Worm (Caenorhabditis elegans) whole organism, late embryonic: ENCODE data around the gene Y47D3B.12.

ENCODE experiments used
- K09A11.1 ChIP-seq: sonication (generic microtip); optimal IDR thresholded peaks from 2 replicates; lab custom pipeline; 2017; ENCODE audit warnings: antibody characterized with exemption, mild to moderate bottlenecking, missing genetic modification characterization, missing compliant biosample characterization; ENCODE audit not compliant: insufficient read depth
- T23F11.4 ChIP-seq: fragments of 200-800 bp; sonication (Bioruptor generic); optimal IDR thresholded peaks from 2 replicates; lab custom pipeline; 2018; ENCODE audit warnings: mild to moderate bottlenecking, missing genetic modification characterization, missing compliant biosample characterization
- ahr-1 ChIP-seq: sonication (generic microtip); optimal IDR thresholded peaks from 2 replicates; lab custom pipeline; 2016; ENCODE audit warnings: missing genetic modification characterization, missing compliant biosample characterization
- ceh-18 ChIP-seq: sonication (generic microtip); optimal IDR thresholded peaks from 2 replicates; lab custom pipeline; 2016; ENCODE audit warnings: missing genetic modification characterization, missing compliant biosample characterization
- ceh-2 ChIP-seq: sonication (generic microtip); optimal IDR thresholded peaks from 2 replicates; lab custom pipeline; 2016; ENCODE audit warnings: missing genotype, missing genetic modification characterization, missing compliant biosample characterization
- ceh-45 ChIP-seq: fragments of 200-800 bp; sonication (Bioruptor generic); IDR thresholded peaks from 2 replicates; pipeline ENCODE4 v1.3.6; 2022; ENCODE audit warnings: missing genetic modification reagents, missing genetic modification characterization, missing compliant biosample characterization
- ceh-6 ChIP-seq: fragments of 200-800 bp; sonication (Bioruptor generic); optimal IDR thresholded peaks from 2 replicates; lab custom pipeline; 2018; ENCODE audit warnings: mild to moderate bottlenecking, missing genetic modification characterization, missing compliant biosample characterization
- ceh-9 ChIP-seq: sonication (generic microtip); optimal IDR thresholded peaks from 2 replicates; lab custom pipeline; 2016; ENCODE audit warnings: mild to moderate bottlenecking, missing genetic modification characterization, inconsistent platforms, missing compliant biosample characterization
- che-1 ChIP-seq: sonication (generic microtip); optimal IDR thresholded peaks from 2 replicates; lab custom pipeline; 2016; ENCODE audit warnings: mild to moderate bottlenecking, missing genetic modification characterization, missing compliant biosample characterization
- dmd-4 ChIP-seq: sonication (generic microtip); optimal IDR thresholded peaks from 2 replicates; lab custom pipeline; 2016; ENCODE audit warnings: borderline replicate concordance, missing genetic modification characterization, missing compliant biosample characterization
- dve-1 ChIP-seq: sonication (generic microtip); optimal IDR thresholded peaks from 2 replicates; lab custom pipeline; 2017; ENCODE audit warnings: antibody characterized with exemption, mild to moderate bottlenecking, missing genetic modification characterization, missing compliant biosample characterization
- ets-4 ChIP-seq: sonication (generic microtip); optimal IDR thresholded peaks from 2 replicates; lab custom pipeline; 2016; ENCODE audit warnings: missing genetic modification characterization, missing compliant biosample characterization
- fax-1 ChIP-seq: sonication (generic microtip); optimal IDR thresholded peaks from 2 replicates; lab custom pipeline; 2016; ENCODE audit warnings: missing genotype, missing genetic modification characterization, missing compliant biosample characterization
- gmeb-2 ChIP-seq: sonication (generic microtip); optimal IDR thresholded peaks from 2 replicates; lab custom pipeline; 2016; ENCODE audit warnings: missing genetic modification characterization, inconsistent platforms, missing compliant biosample characterization
- hlh-13 ChIP-seq: fragments of 200-800 bp; sonication (Bioruptor generic); optimal IDR thresholded peaks from 2 replicates; lab custom pipeline; 2018; ENCODE audit warnings: mild to moderate bottlenecking, missing genetic modification characterization, missing compliant biosample characterization
- hlh-30 ChIP-seq: sonication (generic microtip); optimal IDR thresholded peaks from 2 replicates; lab custom pipeline; 2017; ENCODE audit warnings: antibody characterized with exemption, missing genetic modification characterization, missing compliant biosample characterization; ENCODE audit not compliant: insufficient read depth
- hlh-6 ChIP-seq: sonication (generic microtip); optimal IDR thresholded peaks from 2 replicates; lab custom pipeline; 2016; ENCODE audit warnings: missing genotype, missing genetic modification characterization, missing compliant biosample characterization
- hlh-8 ChIP-seq: sonication (generic microtip); optimal IDR thresholded peaks from 2 replicates; lab custom pipeline; 2016; ENCODE audit warnings: missing genotype, missing genetic modification characterization, missing compliant biosample characterization
- lim-6 ChIP-seq: sonication (generic microtip); optimal IDR thresholded peaks from 2 replicates; lab custom pipeline; 2016; ENCODE audit warnings: missing genetic modification characterization, missing compliant biosample characterization
- nfya-1 ChIP-seq: sonication (generic microtip); optimal IDR thresholded peaks from 2 replicates; lab custom pipeline; 2017; ENCODE audit warnings: missing genetic modification characterization, mild to moderate bottlenecking, missing compliant biosample characterization, antibody characterized with exemption, moderate library complexity
- nhr-11 ChIP-seq: fragments of 150-350 bp; optimal IDR thresholded peaks from 2 replicates; lab custom pipeline; 2014; ENCODE audit warnings: missing biosample characterization, missing genetic modification characterization
- nhr-232 ChIP-seq: sonication (generic microtip); optimal IDR thresholded peaks from 2 replicates; lab custom pipeline; 2016; ENCODE audit warnings: missing genetic modification characterization, missing compliant biosample characterization
- pat-9 ChIP-seq: fragments of 200-800 bp; sonication (Bioruptor generic); optimal IDR thresholded peaks from 2 replicates; lab custom pipeline; 2018; ENCODE audit warnings: mild to moderate bottlenecking, missing genetic modification characterization, moderate library complexity, missing compliant biosample characterization
- pax-1 ChIP-seq: fragments of 150-350 bp; optimal IDR thresholded peaks from 2 replicates; lab custom pipeline; 2014; ENCODE audit warnings: missing biosample characterization, missing genetic modification characterization
- pha-2 ChIP-seq: sonication (generic microtip); optimal IDR thresholded peaks from 2 replicates; lab custom pipeline; 2017; ENCODE audit warnings: mild to moderate bottlenecking, missing genetic modification characterization, missing compliant biosample characterization
- pha-4 ChIP-seq: fragments of 150-350 bp; optimal IDR thresholded peaks from 2 replicates; lab custom pipeline; 2018; ENCODE audit warnings: missing biosample characterization, missing genetic modification reagents, missing genetic modification characterization
- pros-1 ChIP-seq: fragments of 150-350 bp; optimal IDR thresholded peaks from 2 replicates; lab custom pipeline; 2014; ENCODE audit warnings: missing biosample characterization, missing genetic modification reagents, missing genetic modification characterization
- ref-2 ChIP-seq: sonication (generic microtip); optimal IDR thresholded peaks from 2 replicates; lab custom pipeline; 2016; ENCODE audit warnings: missing genetic modification characterization, missing compliant biosample characterization
- sox-2 ChIP-seq: fragments of 200-800 bp; sonication (Bioruptor generic); IDR thresholded peaks from 2 replicates; pipeline ENCODE4 v1.3.6; 2022; ENCODE audit warnings: missing genetic modification reagents, missing genetic modification characterization, missing compliant biosample characterization
- tbx-7 ChIP-seq: sonication (generic microtip); optimal IDR thresholded peaks from 2 replicates; lab custom pipeline; 2016; ENCODE audit warnings: missing genotype, missing genetic modification characterization, missing compliant biosample characterization
- ttx-3 ChIP-seq: sonication (generic microtip); optimal IDR thresholded peaks from 2 replicates; lab custom pipeline; 2016; ENCODE audit warnings: missing genetic modification reagents, missing genetic modification characterization, missing compliant biosample characterization
- unc-42 ChIP-seq: sonication (generic microtip); optimal IDR thresholded peaks from 2 replicates; lab custom pipeline; 2016; ENCODE audit warnings: missing genotype, missing genetic modification characterization, missing compliant biosample characterization
- unc-55 ChIP-seq: sonication (generic microtip); optimal IDR thresholded peaks from 2 replicates; lab custom pipeline; 2017; ENCODE audit warnings: missing biosample characterization, missing genetic modification reagents, missing genetic modification characterization
- unc-86 ChIP-seq: sonication (generic microtip); optimal IDR thresholded peaks from 2 replicates; lab custom pipeline; 2016; ENCODE audit warnings: missing genetic modification characterization, missing compliant biosample characterization

Gene Y47D3B.12

ce11 chrIII:11391601-11392520 lies 11.0 kb upstream of the Y47D3B.12 start:
- TF ChIP-seq T23F11.4 (GFP tag; lab: Kevin White, UChicago): no peak
- peak; percentile 67 for TF ChIP-seq unc-42 (tag; lab: Kevin White, UChicago)
- TF ChIP-seq ref-2 (tag; lab: Kevin White, UChicago): no peak
- no peak for TF ChIP-seq K09A11.1

- TF ChIP-seq nhr-232 (tag; lab: Kevin White, UChicago) (no peak), dve-1 (tag; lab: Kevin White, UChicago) (peak; percentile 85), nfya-1 (tag; lab: Kevin White, UChicago) (no peak), nhr-11 (tag; lab: Kevin White, UChicago) (no peak), pha-2 (no peak), unc-86 (tag; lab: Kevin White, UChicago) (no peak), dmd-4 (no peak), ttx-3 (no peak)
Measured at ce11 chrIII:11392740-11393139, 10.1 kb upstream of the Y47D3B.12 start.

- no peak for TF ChIP-seq lim-6 (tag; lab: Kevin White, UChicago)
- TF ChIP-seq K09A11.1: no peak
- TF ChIP-seq pha-4 (tag; lab: Kevin White, UChicago): no peak
- TF ChIP-seq pros-1 (tag; lab: Kevin White, UChicago): no peak
- no peak for TF ChIP-seq ceh-6 (GFP tag; lab: Kevin White, UChicago)
Measured at ce11 chrIII:11393162-11393561, 9.7 kb upstream of the Y47D3B.12 start, which contains the start of gene nlp-21. Gene nlp-21, minus strand, starts transcription at chrIII:11393262.

- TF ChIP-seq hlh-30 (tag; lab: Kevin White, UChicago): no peak
- TF ChIP-seq hlh-8 (tag; lab: Kevin White, UChicago): no peak
- no peak for TF ChIP-seq nhr-11 (tag; lab: Kevin White, UChicago)
- no peak for TF ChIP-seq nfya-1 (tag; lab: Kevin White, UChicago)
- TF ChIP-seq ets-4 (tag; lab: Kevin White, UChicago): no peak
- no peak for TF ChIP-seq che-1
- no peak for TF ChIP-seq lim-6 (tag; lab: Kevin White, UChicago)
- no peak for TF ChIP-seq pax-1 (tag; lab: Kevin White, UChicago)
- TF ChIP-seq ceh-18 (tag; lab: Kevin White, UChicago): no peak
Measured at ce11 chrIII:11397499-11397898, 5.3 kb upstream of the Y47D3B.12 start, which contains the start of gene Y47D3B.3. Gene Y47D3B.3, plus strand, starts transcription at chrIII:11397799.

- TF ChIP-seq unc-55 (no peak), ttx-3 (no peak), gmeb-2 (tag; lab: Kevin White, UChicago) (no peak), pha-4 (tag; lab: Kevin White, UChicago) (no peak), hlh-13 (GFP tag; lab: Kevin White, UChicago) (no peak), pat-9 (tag; lab: Kevin White, UChicago) (no peak), tbx-7 (no peak), ceh-45 (GFP tag; lab: Robert Waterston, UW) (no peak), dve-1 (tag; lab: Kevin White, UChicago) (no peak), che-1 (no peak), ahr-1 (tag; lab: Kevin White, UChicago) (no peak)
Measured at ce11 chrIII:11405049-11405448, 2.2 kb downstream of the Y47D3B.12 start, which contains the start of gene Y47D3B.4. Gene Y47D3B.4, plus strand, starts transcription at chrIII:11405349.

ce11 chrIII:11410378-11410777 lies 7.6 kb downstream of the Y47D3B.12 start, which contains the start of gene twk-31:
Gene twk-31, plus strand, starts transcription at chrIII:11410678.
- no peak for TF ChIP-seq fax-1 (tag; lab: Kevin White, UChicago)
- TF ChIP-seq ceh-2 (tag; lab: Kevin White, UChicago): no peak
- no peak for TF ChIP-seq pros-1 (tag; lab: Kevin White, UChicago)
- TF ChIP-seq unc-55: peak; percentile 31
- no peak for TF ChIP-seq pha-2
- no peak for TF ChIP-seq ceh-9 (tag; lab: Kevin White, UChicago)
- no peak for TF ChIP-seq hlh-6 (tag; lab: Kevin White, UChicago)
- TF ChIP-seq dve-1 (tag; lab: Kevin White, UChicago): no peak
- no peak for TF ChIP-seq sox-2 (GFP tag; lab: Robert Waterston, UW)
